Worm (Caenorhabditis elegans) whole organism, mixed stage, embryonic: ENCODE results near the gene pfn-3.

Source experiments
- M03D4.4 ChIP-seq: sonication (generic microtip); optimal IDR thresholded peaks from 2 replicates; lab custom pipeline; 2017; ENCODE audit warnings: mild to moderate bottlenecking, missing genetic modification characterization, missing compliant biosample characterization
- blmp-1 ChIP-seq: fragments of 150-350 bp; optimal IDR thresholded peaks from 2 replicates; lab custom pipeline; 2014; ENCODE audit warnings: missing biosample characterization, missing genetic modification characterization
- ceh-39 ChIP-seq: fragments of 150-350 bp; optimal IDR thresholded peaks from 2 replicates; lab custom pipeline; 2014; ENCODE audit warnings: missing biosample characterization, missing genetic modification characterization
- ceh-43 ChIP-seq: fragments of 200-800 bp; sonication (Bioruptor generic); optimal IDR thresholded peaks from 2 replicates; lab custom pipeline; 2018; ENCODE audit warnings: mild to moderate bottlenecking, missing genetic modification characterization, moderate library complexity, missing compliant biosample characterization
- ceh-83 ChIP-seq: fragments of 200-800 bp; sonication (Bioruptor generic); optimal IDR thresholded peaks from 2 replicates; lab custom pipeline; 2018; ENCODE audit warnings: mild to moderate bottlenecking, missing genetic modification characterization, missing compliant biosample characterization
- ces-1 ChIP-seq: fragments of 150-350 bp; optimal IDR thresholded peaks from 2 replicates; lab custom pipeline; 2014; ENCODE audit warnings: missing biosample characterization, missing genetic modification reagents, missing genetic modification characterization
- cnd-1 ChIP-seq: fragments of 200-800 bp; sonication (Bioruptor generic); optimal IDR thresholded peaks from 2 replicates; lab custom pipeline; 2018; ENCODE audit warnings: mild to moderate bottlenecking, missing genetic modification characterization, missing compliant biosample characterization
- drap-1 ChIP-seq: fragments of 200-800 bp; sonication (Bioruptor generic); optimal IDR thresholded peaks from 3 replicates; lab custom pipeline; 2018; ENCODE audit warnings: mild to moderate bottlenecking, missing genetic modification characterization, missing compliant biosample characterization
- elt-1 ChIP-seq: sonication (generic microtip); optimal IDR thresholded peaks from 2 replicates; lab custom pipeline; 2017; ENCODE audit warnings: missing genetic modification characterization, mild to moderate bottlenecking, missing compliant biosample characterization, antibody characterized with exemption, moderate library complexity, borderline replicate concordance; ENCODE audit not compliant: insufficient read depth
- elt-3 ChIP-seq: fragments of 150-350 bp; optimal IDR thresholded peaks from 2 replicates; lab custom pipeline; 2014; ENCODE audit warnings: missing biosample characterization, missing genetic modification characterization
- ham-2 ChIP-seq: fragments of 200-800 bp; sonication (Bioruptor generic); optimal IDR thresholded peaks from 2 replicates; lab custom pipeline; 2018; ENCODE audit warnings: mild to moderate bottlenecking, missing genetic modification characterization, missing compliant biosample characterization
- hlh-1 ChIP-seq: fragments of 150-350 bp; optimal IDR thresholded peaks from 2 replicates; lab custom pipeline; 2014; ENCODE audit warnings: missing biosample characterization, missing genetic modification reagents, missing genetic modification characterization
- lin-13 ChIP-seq: fragments of 150-350 bp; optimal IDR thresholded peaks from 2 replicates; lab custom pipeline; 2014; ENCODE audit warnings: missing biosample characterization, missing genetic modification characterization
- lin-32 ChIP-seq: fragments of 200-800 bp; sonication (Bioruptor generic); optimal IDR thresholded peaks from 2 replicates; lab custom pipeline; 2018; ENCODE audit warnings: mild to moderate bottlenecking, missing genetic modification characterization, missing compliant biosample characterization
- lsy-2 ChIP-seq: fragments of 150-350 bp; optimal IDR thresholded peaks from 2 replicates; lab custom pipeline; 2014; ENCODE audit warnings: missing biosample characterization, missing genetic modification characterization
- mab-5 ChIP-seq: fragments of 150-350 bp; optimal IDR thresholded peaks from 2 replicates; lab custom pipeline; 2014; ENCODE audit warnings: missing biosample characterization, missing genetic modification characterization
- mep-1 ChIP-seq: fragments of 150-350 bp; optimal IDR thresholded peaks from 2 replicates; lab custom pipeline; 2017; ENCODE audit warnings: missing biosample characterization, missing genetic modification reagents, missing genetic modification characterization, inconsistent platforms
- mls-2 ChIP-seq: sonication (generic microtip); optimal IDR thresholded peaks from 2 replicates; lab custom pipeline; 2016; ENCODE audit warnings: mild to moderate bottlenecking, missing genetic modification characterization, moderate library complexity, missing compliant biosample characterization
- nhr-12 ChIP-seq: fragments of 150-350 bp; optimal IDR thresholded peaks from 2 replicates; lab custom pipeline; 2014; ENCODE audit warnings: missing biosample characterization, missing genetic modification characterization
- nhr-2 ChIP-seq: fragments of 150-350 bp; optimal IDR thresholded peaks from 2 replicates; lab custom pipeline; 2014; ENCODE audit warnings: missing biosample characterization, missing genetic modification characterization
- nhr-237 ChIP-seq: fragments of 150-350 bp; optimal IDR thresholded peaks from 2 replicates; lab custom pipeline; 2014; ENCODE audit warnings: missing biosample characterization, missing genetic modification characterization
- nhr-28 ChIP-seq: fragments of 150-350 bp; optimal IDR thresholded peaks from 2 replicates; lab custom pipeline; 2014; ENCODE audit warnings: missing biosample characterization, missing genetic modification characterization
- nhr-76 ChIP-seq: sonication (generic microtip); optimal IDR thresholded peaks from 2 replicates; lab custom pipeline; 2017; ENCODE audit warnings: missing biosample characterization, missing genetic modification characterization
- pha-4 ChIP-seq: fragments of 150-350 bp; optimal IDR thresholded peaks from 2 replicates; lab custom pipeline; 2018; ENCODE audit warnings: missing biosample characterization, missing genetic modification reagents, missing genetic modification characterization
- sem-2 ChIP-seq: fragments of 200-800 bp; sonication (Bioruptor generic); optimal IDR thresholded peaks from 2 replicates; lab custom pipeline; 2018; ENCODE audit warnings: mild to moderate bottlenecking, missing genetic modification characterization, missing compliant biosample characterization
- snpc-4 ChIP-seq: fragments of 150-350 bp; optimal IDR thresholded peaks from 2 replicates; lab custom pipeline; 2014; ENCODE audit warnings: missing biosample characterization, missing genetic modification characterization
- sptf-1 ChIP-seq: sonication (generic microtip); optimal IDR thresholded peaks from 2 replicates; lab custom pipeline; 2017; ENCODE audit warnings: mild to moderate bottlenecking, missing genetic modification characterization, moderate library complexity, missing compliant biosample characterization
- tbx-8 ChIP-seq: fragments of 200-800 bp; sonication (Bioruptor generic); optimal IDR thresholded peaks from 2 replicates; lab custom pipeline; 2018; ENCODE audit warnings: mild to moderate bottlenecking, missing genetic modification characterization, moderate library complexity, missing compliant biosample characterization
- unc-120 ChIP-seq: sonication (generic microtip); optimal IDR thresholded peaks from 2 replicates; lab custom pipeline; 2017; ENCODE audit warnings: missing genetic modification characterization, missing compliant biosample characterization; ENCODE audit not compliant: poor library complexity, severe bottlenecking
- unc-62 ChIP-seq: fragments of 150-350 bp; optimal IDR thresholded peaks from 2 replicates; lab custom pipeline; 2014; ENCODE audit warnings: missing biosample characterization, missing genetic modification reagents, missing genetic modification characterization
- zip-8 ChIP-seq: fragments of 150-350 bp; optimal IDR thresholded peaks from 2 replicates; lab custom pipeline; 2014; ENCODE audit warnings: missing biosample characterization, missing genetic modification characterization
- ztf-11 ChIP-seq: fragments of 150-350 bp; optimal IDR thresholded peaks from 2 replicates; lab custom pipeline; 2014; ENCODE audit warnings: missing biosample characterization, missing genetic modification characterization

Gene pfn-3

ce11 chrX:1103702-1104262, 23.3 kb upstream of the pfn-3 start, which contains the start of gene ife-4:
TSS of gene ife-4 (plus strand) at chrX:1104212.
- peak; percentile 75 for TF ChIP-seq ces-1 (GFP tag; lab: Kevin White, UChicago)
- TF ChIP-seq mep-1 (tag; lab: Kevin White, UChicago): peak; percentile 3
- peak; percentile 5 for TF ChIP-seq lsy-2 (tag; lab: Kevin White, UChicago)
- peak; percentile 10 for TF ChIP-seq elt-1 (tag; lab: Kevin White, UChicago)
- peak; percentile 15 for TF ChIP-seq drap-1 (GFP tag; lab: Kevin White, UChicago)
- no peak for TF ChIP-seq ceh-43
- peak; percentile 22 for TF ChIP-seq pha-4 (tag; lab: Kevin White, UChicago)
- no peak for TF ChIP-seq elt-3 (tag; lab: Kevin White, UChicago)
- TF ChIP-seq unc-62 (GFP tag; lab: Kevin White, UChicago): peak; percentile 43
- peak; percentile 48 for TF ChIP-seq M03D4.4
- peak; percentile 45 for TF ChIP-seq ceh-39
- TF ChIP-seq nhr-2 (tag; lab: Kevin White, UChicago): peak; percentile 33
- no peak for TF ChIP-seq tbx-8 (GFP tag; lab: Kevin White, UChicago)
- TF ChIP-seq mls-2 (tag; lab: Kevin White, UChicago): peak; percentile 76
- no peak for TF ChIP-seq nhr-237 (tag; lab: Kevin White, UChicago)
- TF ChIP-seq nhr-12 (tag; lab: Kevin White, UChicago): no peak
- TF ChIP-seq mab-5 (tag; lab: Kevin White, UChicago): peak; percentile 32
- peak; percentile 44 for TF ChIP-seq cnd-1
- TF ChIP-seq unc-120 (tag; lab: Kevin White, UChicago): peak; percentile 47
- no peak for TF ChIP-seq lin-13 (tag; lab: Kevin White, UChicago)
- TF ChIP-seq nhr-28 (tag; lab: Kevin White, UChicago): no peak
- no peak for TF ChIP-seq ceh-83 (GFP tag; lab: Kevin White, UChicago)
- peak; percentile 55 for TF ChIP-seq sptf-1 (tag; lab: Kevin White, UChicago)
- TF ChIP-seq, all 35 proteins: peak for 15

ce11 chrX:1096808-1097207, 16.4 kb upstream of the pfn-3 start, which contains the start of the genes pigx-1 and rme-6:
TSS of gene pigx-1 (minus strand) at chrX:1097013.
TSS of gene rme-6 (plus strand) at chrX:1097152.
- no peak for TF ChIP-seq snpc-4 (tag; lab: Kevin White, UChicago)
- no peak for TF ChIP-seq elt-3 (tag; lab: Kevin White, UChicago)
- peak; percentile 70 for TF ChIP-seq unc-120 (tag; lab: Kevin White, UChicago)
- peak; percentile 9 for TF ChIP-seq lin-13 (tag; lab: Kevin White, UChicago)
- TF ChIP-seq mab-5 (tag; lab: Kevin White, UChicago): no peak
- no peak for TF ChIP-seq mep-1 (tag; lab: Kevin White, UChicago)
- no peak for TF ChIP-seq ztf-11 (tag; lab: Kevin White, UChicago)
- TF ChIP-seq ham-2 (GFP tag; lab: Kevin White, UChicago): no peak
- no peak for TF ChIP-seq tbx-8 (GFP tag; lab: Kevin White, UChicago)
- TF ChIP-seq lsy-2 (tag; lab: Kevin White, UChicago): no peak
- TF ChIP-seq pha-4 (tag; lab: Kevin White, UChicago): no peak
- TF ChIP-seq cnd-1: no peak
- TF ChIP-seq ceh-39: no peak
- TF ChIP-seq ces-1 (GFP tag; lab: Kevin White, UChicago): peak; percentile 8
- no peak for TF ChIP-seq M03D4.4
- no peak for TF ChIP-seq nhr-12 (tag; lab: Kevin White, UChicago)

- TF ChIP-seq mls-2 (tag; lab: Kevin White, UChicago) (no peak), blmp-1 (tag; lab: Kevin White, UChicago) (no peak), sptf-1 (tag; lab: Kevin White, UChicago) (no peak), M03D4.4 (no peak), mep-1 (tag; lab: Kevin White, UChicago) (no peak), sem-2 (GFP tag; lab: Kevin White, UChicago) (no peak), unc-120 (tag; lab: Kevin White, UChicago) (no peak), zip-8 (tag; lab: Kevin White, UChicago) (no peak), ceh-43 (no peak), nhr-76 (tag; lab: Kevin White, UChicago) (no peak)
- TF ChIP-seq, all 35 proteins: peak for 0
These were observed 13.9 kb upstream of the pfn-3 start for ce11 chrX:1094332-1094731.

ce11 chrX:1093154-1093553, 12.7 kb upstream of the pfn-3 start:
- TF ChIP-seq elt-1 (tag; lab: Kevin White, UChicago) (no peak), M03D4.4 (peak; percentile 53), ces-1 (GFP tag; lab: Kevin White, UChicago) (peak; percentile 78), unc-62 (GFP tag; lab: Kevin White, UChicago) (peak; percentile 99), nhr-237 (tag; lab: Kevin White, UChicago) (peak; percentile 87), lin-32 (GFP tag; lab: Kevin White, UChicago) (no peak), ztf-11 (tag; lab: Kevin White, UChicago) (no peak), mls-2 (tag; lab: Kevin White, UChicago) (peak; percentile 71), tbx-8 (GFP tag; lab: Kevin White, UChicago) (no peak), lin-13 (tag; lab: Kevin White, UChicago) (peak; percentile 13), mep-1 (tag; lab: Kevin White, UChicago) (peak; percentile 83), lsy-2 (tag; lab: Kevin White, UChicago) (peak; percentile 30), nhr-12 (tag; lab: Kevin White, UChicago) (no peak), drap-1 (GFP tag; lab: Kevin White, UChicago) (peak; percentile 69), mab-5 (tag; lab: Kevin White, UChicago) (no peak), cnd-1 (peak; percentile 44), ham-2 (GFP tag; lab: Kevin White, UChicago) (peak; percentile 70), pha-4 (tag; lab: Kevin White, UChicago) (peak; percentile 93), sptf-1 (tag; lab: Kevin White, UChicago) (peak; percentile 78), unc-120 (tag; lab: Kevin White, UChicago) (peak; percentile 94), sem-2 (GFP tag; lab: Kevin White, UChicago) (peak; percentile 13), snpc-4 (tag; lab: Kevin White, UChicago) (no peak), elt-3 (tag; lab: Kevin White, UChicago) (no peak), nhr-28 (tag; lab: Kevin White, UChicago) (no peak), blmp-1 (tag; lab: Kevin White, UChicago) (peak; percentile 54), ceh-39 (peak; percentile 26), zip-8 (tag; lab: Kevin White, UChicago) (no peak), hlh-1 (tag; lab: Kevin White, UChicago) (peak; percentile 90)
